Worm (Caenorhabditis elegans): ENCODE results near the gene Y8A9A.2.
"Not testable (repeated sequence)": the region's sequence is repeated elsewhere in the genome, so short reads cannot be mapped to it uniquely, and the experiment has no call there.

The Y8A9A.2 gene

DNA sequence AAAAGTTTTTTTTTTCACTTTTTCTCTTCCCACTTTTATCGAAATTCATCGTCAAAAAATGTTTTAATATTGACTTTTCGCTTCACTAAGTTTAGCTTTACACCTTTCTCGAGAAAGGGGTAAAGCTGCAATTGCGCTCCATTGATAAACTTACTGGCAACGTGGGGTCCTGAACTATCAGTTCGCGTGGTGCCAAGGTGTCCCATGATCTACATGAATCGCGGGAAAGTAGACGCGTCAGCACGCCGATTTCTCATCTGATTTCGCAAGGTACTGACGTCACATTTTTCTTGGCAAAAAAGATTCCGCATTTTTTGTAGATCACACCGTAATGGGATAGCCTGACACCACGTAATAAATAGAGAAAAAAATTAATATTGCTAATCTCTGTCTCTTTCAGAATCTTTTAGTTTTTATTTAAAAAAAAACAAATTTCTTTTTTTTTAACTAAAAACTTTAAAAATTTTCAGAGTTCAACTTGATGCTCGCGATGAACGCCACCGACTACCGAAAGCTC is 16.5 kb downstream of the Y8A9A.2 start, which contains the start of gene lido-15:
lido-15 (plus strand) TSS at position 467 of the 517 bp plus-strand sequence.
- TF ChIP-seq hmg-1.2 (GFP tag; IDR thresholded peaks at IDR 0.05) (no peak), ekl-4 (GFP tag; IDR thresholded peaks at IDR 0.05) (no peak), nfya-1 (tag; optimal IDR thresholded peaks at IDR 0.05; ENCODE audit: borderline replicate concordance, insufficient read depth) (no peak), ztf-18 (tag; optimal IDR thresholded peaks at IDR 0.05) (no peak), mxl-1 (tag; optimal IDR thresholded peaks at IDR 0.05) (no peak), mcd-1 (GFP tag; IDR thresholded peaks at IDR 0.05) (0 out of 2 replicates have a peak, but pooled peaks have one; percentile 27), nhr-90 (tag; optimal IDR thresholded peaks at IDR 0.05) (no peak), dpl-1 (GFP tag; optimal IDR thresholded peaks at IDR 0.05) (no peak), unc-130 (GFP tag; optimal IDR thresholded peaks at IDR 0.05) (no peak), pha-4 (tag; optimal IDR thresholded peaks at IDR 0.05) (no peak), lin-35 (GFP tag; optimal IDR thresholded peaks at IDR 0.05) (no peak), rcor-1 (GFP tag; IDR thresholded peaks at IDR 0.05) (no peak), attf-5 (GFP tag; optimal IDR thresholded peaks at IDR 0.05) (peak; percentile 5), gei-17 (GFP tag; optimal IDR thresholded peaks at IDR 0.05) (no peak), cebp-1 (GFP tag; IDR thresholded peaks at IDR 0.05) (no peak), cebp-1 (tag; optimal IDR thresholded peaks at IDR 0.05) (peak; percentile 39), Y79H2A.3 (GFP tag; conservative IDR thresholded peaks at IDR 0.05) (no peak), cebp-2 (GFP tag; IDR thresholded peaks at IDR 0.05) (no peak), madf-3 (GFP tag; IDR thresholded peaks at IDR 0.05) (no peak)

DNA sequence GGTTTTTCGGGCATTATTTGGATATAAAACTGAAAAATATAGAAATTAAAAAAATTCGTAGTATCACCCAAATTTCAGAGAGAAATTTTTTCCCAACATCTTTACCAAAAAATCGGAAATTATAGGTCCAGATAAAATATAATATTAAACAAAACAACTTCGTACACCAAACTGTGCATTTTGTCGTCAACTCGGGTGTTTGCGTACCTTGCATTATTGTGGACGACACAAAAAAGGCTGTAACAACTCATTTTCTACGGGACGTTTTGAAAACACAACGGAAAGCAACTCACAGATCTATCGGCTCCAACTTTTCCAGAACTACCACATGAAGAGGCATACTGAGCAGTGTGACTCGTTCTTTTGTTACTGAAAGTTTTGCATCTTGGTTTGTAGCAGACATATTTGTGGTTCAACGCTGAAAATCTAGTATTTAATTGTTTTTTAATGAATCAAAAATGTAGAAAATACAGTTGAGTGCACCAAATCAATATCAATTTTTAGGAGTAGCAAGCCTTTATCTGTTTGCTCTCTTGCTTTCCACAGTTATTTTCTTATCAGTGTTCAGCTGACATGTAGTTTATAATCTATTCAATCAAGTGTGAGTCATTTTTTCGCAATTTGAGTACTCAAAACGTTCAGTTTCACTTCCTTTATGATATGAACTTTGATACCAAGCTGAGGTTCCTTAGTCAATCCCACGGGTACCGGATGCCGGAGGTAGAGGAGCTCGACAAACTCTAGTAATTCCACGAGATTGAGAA is 20.2 kb downstream of the Y8A9A.2 start:
- TF ChIP-seq mxl-1 (tag; optimal IDR thresholded peaks at IDR 0.05) (no peak), F10E7.11 (tag; optimal IDR thresholded peaks at IDR 0.05) (no peak), hmg-1.2 (GFP tag; IDR thresholded peaks at IDR 0.05) (no peak), zim-3 (tag; optimal IDR thresholded peaks at IDR 0.05) (no peak), nfya-1 (tag; optimal IDR thresholded peaks at IDR 0.05; ENCODE audit: borderline replicate concordance, insufficient read depth) (no peak), somi-1 (GFP tag; optimal IDR thresholded peaks at IDR 0.05) (no peak), ets-4 (GFP tag; optimal IDR thresholded peaks at IDR 0.05) (peak; percentile 13), nhr-80 (tag; optimal IDR thresholded peaks at IDR 0.05) (peak; percentile 71)

DNA sequence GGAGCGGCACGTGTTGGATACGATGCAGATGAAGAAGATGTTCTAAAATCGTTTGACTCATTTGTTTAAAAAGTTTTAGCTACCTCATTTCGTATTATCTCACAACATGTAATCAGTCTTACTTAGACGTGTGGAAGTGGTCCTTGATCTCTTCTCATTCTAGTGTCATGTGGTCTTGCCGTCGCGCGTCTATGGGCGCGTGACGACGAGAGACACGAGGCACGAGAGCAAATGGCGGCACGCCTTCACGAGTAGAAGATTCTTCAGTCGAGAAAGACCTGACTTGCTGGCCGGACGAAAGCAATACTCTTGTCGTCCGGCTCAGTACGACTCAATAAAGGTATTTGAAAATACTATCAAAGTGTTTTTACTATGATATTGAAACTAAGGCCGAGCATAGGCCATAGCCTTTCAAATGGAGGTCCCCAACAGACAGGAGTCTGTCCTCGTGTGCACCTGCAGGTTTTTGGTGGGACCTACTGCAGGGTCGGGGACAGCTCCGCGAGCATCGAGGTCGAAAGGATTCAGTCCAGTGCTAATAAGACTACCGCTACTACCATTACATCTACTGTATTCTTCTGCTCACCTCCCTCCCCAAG is 20.9 kb downstream of the Y8A9A.2 start, which contains the start of gene fbxa-24:
fbxa-24 (plus strand) TSS at position 276 of the 599 bp plus-strand sequence.
- TF ChIP-seq let-526 (GFP tag; IDR thresholded peaks at IDR 0.05) (0 out of 2 replicates have a peak, but pooled peaks have one; percentile 25), zfh-2 (GFP tag; conservative IDR thresholded peaks at IDR 0.05) (0 out of 2 replicates have a peak, but pooled peaks have one; percentile 20), cebp-1 (tag; optimal IDR thresholded peaks at IDR 0.05) (peak; percentile 12), pbrm-1 (GFP tag; IDR thresholded peaks at IDR 0.05) (peak; percentile 35; the same call in 1 of the 2 replicates), K11D2.4 (GFP tag; IDR thresholded peaks at IDR 0.05) (0 out of 2 replicates have a peak, but pooled peaks have one; percentile 31), mcd-1 (GFP tag; IDR thresholded peaks at IDR 0.05) (peak; percentile 55), C06A6.2 (GFP tag; conservative IDR thresholded peaks at IDR 0.05) (peak; percentile 29; the same call in 1 of the 2 replicates), ceh-27 (GFP tag; optimal IDR thresholded peaks at IDR 0.05) (peak; percentile 54)
- TF ChIP-seq cebp-1 (GFP tag; IDR thresholded peaks at IDR 0.05): not testable (repeated sequence)

DNA sequence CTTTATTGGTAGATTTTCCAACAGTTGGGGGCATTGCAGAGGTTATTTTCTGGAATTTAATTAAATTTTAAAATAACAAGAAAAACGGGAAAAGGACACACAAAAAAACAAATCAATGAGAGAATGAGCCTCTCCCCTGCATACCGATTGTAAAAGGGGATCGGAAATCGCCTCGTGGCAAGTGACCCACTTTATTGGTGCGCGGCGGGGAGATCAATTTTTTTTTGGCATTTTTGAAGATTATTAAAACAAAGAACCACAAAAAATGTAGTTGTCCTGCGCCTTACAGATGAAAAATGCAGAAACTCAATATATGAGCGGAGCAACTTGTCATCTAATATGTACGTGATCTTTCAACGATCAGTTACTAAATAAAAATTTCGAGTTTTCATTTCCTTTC is 25.8 kb downstream of the Y8A9A.2 start, which contains the start of gene F54D10.7:
F54D10.7 (minus strand) TSS at position 49 of the 400 bp plus-strand sequence.
- TF ChIP-seq aptf-2 (GFP tag; conservative IDR thresholded peaks at IDR 0.05): peak; percentile 86
- TF ChIP-seq efl-1 (GFP tag; optimal IDR thresholded peaks at IDR 0.05): peak; percentile 63
- TF ChIP-seq madf-8 (GFP tag; conservative IDR thresholded peaks at IDR 0.05): no peak
- TF ChIP-seq mel-28 (tag; optimal IDR thresholded peaks at IDR 0.05; ENCODE audit: borderline replicate concordance): no peak
- 0 out of 2 replicates have a peak, but pooled peaks have one; percentile 15 for TF ChIP-seq madf-6 (GFP tag; IDR thresholded peaks at IDR 0.05)
